Fruit fly (Drosophila melanogaster): ENCODE data around the gene Kdm2.

dm6 chr3R:9068418-9068817, 16.1 kb downstream of the Kdm2 start:
- TF ChIP-seq CG34367 (tag; optimal IDR thresholded peaks at IDR 0.05) (no peak), CG13204 (GFP tag; optimal IDR thresholded peaks at IDR 0.05) (no peak), CG32121 (GFP tag; IDR thresholded peaks at IDR 0.05) (no peak), D1 (tag; optimal IDR thresholded peaks at IDR 0.05) (peak; percentile 21), CG12605 (GFP tag; IDR thresholded peaks at IDR 0.05) (no peak), CG17806 (tag; optimal IDR thresholded peaks at IDR 0.05) (no peak)
